Fruit fly (Drosophila melanogaster) whole organism, embryonic: ENCODE results near the gene MsrA.

Source experiments
- Adf1 ChIP-seq: fragments of 200-800 bp; sonication (Bioruptor generic); IDR thresholded peaks from 2 replicates; pipeline ENCODE4 v1.3.6; 2022; ENCODE audit warnings: missing biosample characterization, missing genetic modification characterization
- C15 ChIP-seq: fragments of 200-800 bp; sonication (Bioruptor generic); IDR thresholded peaks from 3 replicates; pipeline ENCODE4 v1.3.6; 2022; ENCODE audit warnings: missing biosample characterization, missing genetic modification characterization
- CG11093 ChIP-seq: fragments of 200-800 bp; sonication (Bioruptor generic); IDR thresholded peaks from 3 replicates; pipeline ENCODE4 v1.3.6; 2022; ENCODE audit warnings: missing biosample characterization, missing genetic modification characterization
- CG11504 ChIP-seq: fragments of 200-800 bp; sonication (Bioruptor generic); optimal IDR thresholded peaks from 3 replicates; lab custom pipeline; 2019; ENCODE audit warnings: missing biosample characterization, mild to moderate bottlenecking, missing genetic modification characterization, moderate library complexity
- CG12236 ChIP-seq: fragments of 200-800 bp; sonication (Bioruptor generic); optimal IDR thresholded peaks from 2 replicates; lab custom pipeline; 2016; ENCODE audit warnings: missing biosample characterization, missing genetic modification characterization
- CG17328 ChIP-seq: fragments of 200-800 bp; sonication (Bioruptor generic); IDR thresholded peaks from 2 replicates; pipeline ENCODE4 v1.3.6; 2022; ENCODE audit warnings: missing biosample characterization, missing genetic modification characterization
- CG2202 ChIP-seq: fragments of 200-800 bp; sonication (Bioruptor generic); optimal IDR thresholded peaks from 2 replicates; lab custom pipeline; 2018; ENCODE audit warnings: missing biosample characterization, mild to moderate bottlenecking, missing genetic modification characterization
- CG30403 ChIP-seq: fragments of 200-800 bp; sonication (Bioruptor generic); optimal IDR thresholded peaks from 3 replicates; lab custom pipeline; 2016; ENCODE audit warnings: missing biosample characterization, missing genetic modification characterization
- CG3065 ChIP-seq: fragments of 200-800 bp; sonication (Bioruptor generic); optimal IDR thresholded peaks from 2 replicates; lab custom pipeline; 2016; ENCODE audit warnings: missing biosample characterization, missing genetic modification characterization
- CG31365 ChIP-seq: fragments of 200-800 bp; sonication (Bioruptor generic); optimal IDR thresholded peaks from 2 replicates; lab custom pipeline; 2018; ENCODE audit warnings: missing biosample characterization, mild to moderate bottlenecking, missing genetic modification characterization
- CG3995 ChIP-seq: fragments of 200-800 bp; sonication (Bioruptor generic); optimal IDR thresholded peaks from 3 replicates; lab custom pipeline; 2016; ENCODE audit warnings: missing biosample characterization, missing genetic modification characterization
- CG6175 ChIP-seq: fragments of 200-800 bp; sonication (Bioruptor generic); IDR thresholded peaks from 3 replicates; pipeline ENCODE4 v1.3.6; 2022; ENCODE audit warnings: missing biosample characterization, missing genetic modification characterization
- CG6765 ChIP-seq: fragments of 200-800 bp; sonication (Bioruptor generic); optimal IDR thresholded peaks from 3 replicates; lab custom pipeline; 2017; ENCODE audit warnings: missing biosample characterization, mild to moderate bottlenecking, missing genetic modification characterization
- CG7745 ChIP-seq: fragments of 200-800 bp; sonication (Bioruptor generic); optimal IDR thresholded peaks from 2 replicates; lab custom pipeline; 2018; ENCODE audit warnings: missing biosample characterization, mild to moderate bottlenecking, missing genetic modification characterization, moderate library complexity
- CG7928 ChIP-seq: fragments of 200-800 bp; sonication (Bioruptor generic); optimal IDR thresholded peaks from 2 replicates; lab custom pipeline; 2017; ENCODE audit warnings: missing biosample characterization, mild to moderate bottlenecking, missing genetic modification characterization
- CG9797 ChIP-seq: fragments of 200-800 bp; sonication (Bioruptor generic); optimal IDR thresholded peaks from 3 replicates; lab custom pipeline; 2018; ENCODE audit warnings: missing biosample characterization, mild to moderate bottlenecking, missing genetic modification characterization
- CG9876 ChIP-seq: fragments of 200-800 bp; sonication (Bioruptor generic); optimal IDR thresholded peaks from 2 replicates; lab custom pipeline; 2016; ENCODE audit warnings: missing biosample characterization, missing genetic modification characterization
- Ets97D ChIP-seq: fragments of 200-800 bp; sonication (Bioruptor generic); optimal IDR thresholded peaks from 3 replicates; lab custom pipeline; 2016; ENCODE audit warnings: missing biosample characterization, missing genetic modification characterization
- GATAe ChIP-seq: fragments of 200-800 bp; sonication (Bioruptor generic); conservative IDR thresholded peaks from 2 replicates; pipeline ENCODE4 v1.3.6; 2022; ENCODE audit warnings: missing biosample characterization, missing genetic modification characterization
- Hr3 ChIP-seq: fragments of 200-800 bp; sonication (Bioruptor generic); optimal IDR thresholded peaks from 3 replicates; lab custom pipeline; 2016; ENCODE audit warnings: missing biosample characterization, missing genetic modification characterization
- Hr51 ChIP-seq, 2 experiments: fragments of 200-800 bp; sonication (Bioruptor generic); optimal IDR thresholded peaks; 2 replicates in 1 of 2; 3 replicates in 1 of 2; lab custom pipeline; 2016 to 2018; ENCODE audit warnings: missing biosample characterization in 2 of 2, missing genetic modification characterization in 2 of 2, mild to moderate bottlenecking in 1 of 2, moderate library complexity in 1 of 2
- Hsf ChIP-seq: fragments of 200-800 bp; sonication (Bioruptor generic); optimal IDR thresholded peaks from 3 replicates; lab custom pipeline; 2016; ENCODE audit warnings: missing biosample characterization, missing genetic modification characterization
- Lpt ChIP-seq: fragments of >200 bp; optimal IDR thresholded peaks from 2 replicates; lab custom pipeline; 2018; ENCODE audit warnings: missing biosample characterization, missing genetic modification characterization
- Ptx1 ChIP-seq: fragments of 200-800 bp; sonication (Bioruptor generic); IDR thresholded peaks from 2 replicates; pipeline ENCODE4 v1.3.6; 2022; ENCODE audit warnings: missing biosample characterization, missing genetic modification characterization
- Rfx ChIP-seq: fragments of 200-800 bp; sonication (Bioruptor generic); IDR thresholded peaks from 2 replicates; pipeline ENCODE4 v1.3.6; 2022; ENCODE audit warnings: missing biosample characterization, missing genetic modification characterization
- Taf1 ChIP-seq: fragments of 200-800 bp; sonication (Bioruptor generic); IDR thresholded peaks from 2 replicates; pipeline ENCODE4 v1.3.6; 2022; ENCODE audit warnings: missing biosample characterization, missing genetic modification characterization
- Usf ChIP-seq: fragments of 200-800 bp; sonication (Bioruptor generic); optimal IDR thresholded peaks from 2 replicates; lab custom pipeline; 2017; ENCODE audit warnings: missing genotype, missing biosample characterization, missing genetic modification characterization
- ab ChIP-seq: fragments of 200-800 bp; sonication (Bioruptor generic); optimal IDR thresholded peaks from 2 replicates; lab custom pipeline; 2016; ENCODE audit warnings: missing biosample characterization, missing genetic modification characterization
- abd-A ChIP-seq: fragments of 200-800 bp; sonication (Bioruptor generic); optimal IDR thresholded peaks from 3 replicates; lab custom pipeline; 2019; ENCODE audit warnings: missing biosample characterization, mild to moderate bottlenecking, missing genetic modification characterization, moderate library complexity
- ash1 ChIP-seq: fragments of 200-800 bp; sonication (Bioruptor generic); optimal IDR thresholded peaks from 2 replicates; lab custom pipeline; 2018; ENCODE audit warnings: missing biosample characterization, mild to moderate bottlenecking, missing genetic modification characterization
- caup ChIP-seq: fragments of 200-800 bp; sonication (Bioruptor generic); optimal IDR thresholded peaks from 3 replicates; lab custom pipeline; 2017; ENCODE audit warnings: missing biosample characterization, mild to moderate bottlenecking, missing genetic modification characterization, moderate library complexity; ENCODE audit not compliant: severe bottlenecking
- chif ChIP-seq, 2 experiments: fragments of 200-800 bp; sonication (Bioruptor generic); optimal IDR thresholded peaks; 3 replicates each; lab custom pipeline; 2016; ENCODE audit warnings: missing biosample characterization in 2 of 2, missing genetic modification characterization in 2 of 2
- ci ChIP-seq: fragments of 200-800 bp; sonication (Bioruptor generic); IDR thresholded peaks from 3 replicates; pipeline ENCODE4 v1.3.6; 2022; ENCODE audit warnings: missing biosample characterization, missing genetic modification characterization
- disco-r ChIP-seq: fragments of 200-800 bp; sonication (Bioruptor generic); optimal IDR thresholded peaks from 2 replicates; lab custom pipeline; 2016; ENCODE audit warnings: missing biosample characterization, missing genetic modification characterization
- dmrt11E ChIP-seq: fragments of 200-800 bp; sonication (Bioruptor generic); optimal IDR thresholded peaks from 3 replicates; lab custom pipeline; 2018; ENCODE audit warnings: missing biosample characterization, mild to moderate bottlenecking, missing genetic modification characterization, moderate library complexity
- dysf ChIP-seq: fragments of 200-800 bp; sonication (Bioruptor generic); IDR thresholded peaks from 3 replicates; pipeline ENCODE4 v1.3.6; 2022; ENCODE audit warnings: missing biosample characterization, missing genetic modification characterization
- ewg ChIP-seq: fragments of 200-800 bp; sonication (Bioruptor generic); optimal IDR thresholded peaks from 3 replicates; lab custom pipeline; 2017; ENCODE audit warnings: mild to moderate bottlenecking, missing biosample characterization, missing genetic modification reagents, missing genetic modification characterization
- gce ChIP-seq: fragments of 200-800 bp; sonication (Bioruptor generic); IDR thresholded peaks from 3 replicates; pipeline ENCODE4 v1.3.6; 2022; ENCODE audit warnings: missing biosample characterization, missing genetic modification characterization
- gcm2 ChIP-seq: fragments of 200-800 bp; sonication (Bioruptor generic); optimal IDR thresholded peaks from 2 replicates; lab custom pipeline; 2016; ENCODE audit warnings: missing biosample characterization, missing genetic modification characterization
- kay ChIP-seq: fragments of 200-800 bp; sonication (Bioruptor generic); optimal IDR thresholded peaks from 2 replicates; lab custom pipeline; 2016; ENCODE audit warnings: missing biosample characterization, missing genetic modification characterization
- kni ChIP-seq: fragments of 200-800 bp; sonication (Bioruptor generic); optimal IDR thresholded peaks from 3 replicates; lab custom pipeline; 2017; ENCODE audit warnings: mild to moderate bottlenecking, missing biosample characterization, missing genetic modification reagents, missing genetic modification characterization
- mam ChIP-seq: fragments of 200-800 bp; sonication (Bioruptor generic); optimal IDR thresholded peaks from 3 replicates; lab custom pipeline; 2016; ENCODE audit warnings: missing biosample characterization, missing genetic modification characterization
- mld ChIP-seq: fragments of 200-800 bp; sonication (Bioruptor generic); IDR thresholded peaks from 3 replicates; pipeline ENCODE4 v1.3.6; 2022; ENCODE audit warnings: missing biosample characterization, missing genetic modification characterization; ENCODE audit not compliant: partially characterized antibody
- nau ChIP-seq: fragments of 200-800 bp; sonication (Bioruptor generic); optimal IDR thresholded peaks from 3 replicates; lab custom pipeline; 2017; ENCODE audit warnings: missing biosample characterization, mild to moderate bottlenecking, missing genetic modification characterization, missing genetic modification reagents
- pzg ChIP-seq: fragments of 200-800 bp; sonication (Bioruptor generic); optimal IDR thresholded peaks from 3 replicates; lab custom pipeline; 2018; ENCODE audit warnings: missing biosample characterization, mild to moderate bottlenecking, missing genetic modification characterization, moderate library complexity
- sim ChIP-seq: fragments of 200-800 bp; sonication (Bioruptor generic); IDR thresholded peaks from 2 replicates; pipeline ENCODE4 v1.3.6; 2022; ENCODE audit warnings: missing biosample characterization, missing genetic modification characterization
- so ChIP-seq: fragments of 200-800 bp; sonication (Bioruptor generic); IDR thresholded peaks from 3 replicates; pipeline ENCODE4 v1.3.6; 2022; ENCODE audit warnings: missing biosample characterization, missing genetic modification characterization
- ssp ChIP-seq: fragments of 200-800 bp; sonication (Bioruptor generic); IDR thresholded peaks from 2 replicates; pipeline ENCODE4 v1.3.6; 2022; ENCODE audit warnings: missing biosample characterization, missing genetic modification characterization
- tin ChIP-seq: fragments of 200-800 bp; sonication (Bioruptor generic); optimal IDR thresholded peaks from 3 replicates; lab custom pipeline; 2016; ENCODE audit warnings: missing biosample characterization, missing genetic modification characterization
- tll ChIP-seq, 2 experiments: fragments of 200-800 bp in 1 of 2; fragments of >200 bp in 1 of 2; sonication (Bioruptor generic) in 1 of 2; optimal IDR thresholded peaks; 2 replicates each; lab custom pipeline; 2017 to 2019; ENCODE audit warnings: missing biosample characterization in 2 of 2, missing genetic modification characterization in 2 of 2, mild to moderate bottlenecking in 1 of 2, moderate library complexity in 1 of 2
- tna ChIP-seq: fragments of 200-800 bp; sonication (Bioruptor generic); IDR thresholded peaks from 2 replicates; pipeline ENCODE4 v1.3.6; 2022; ENCODE audit warnings: missing biosample characterization, missing genetic modification characterization; ENCODE audit not compliant: partially characterized antibody
- tx ChIP-seq: fragments of 200-800 bp; sonication (Bioruptor generic); optimal IDR thresholded peaks from 2 replicates; lab custom pipeline; 2016; ENCODE audit warnings: missing biosample characterization, missing genetic modification characterization

The MsrA gene

DNA sequence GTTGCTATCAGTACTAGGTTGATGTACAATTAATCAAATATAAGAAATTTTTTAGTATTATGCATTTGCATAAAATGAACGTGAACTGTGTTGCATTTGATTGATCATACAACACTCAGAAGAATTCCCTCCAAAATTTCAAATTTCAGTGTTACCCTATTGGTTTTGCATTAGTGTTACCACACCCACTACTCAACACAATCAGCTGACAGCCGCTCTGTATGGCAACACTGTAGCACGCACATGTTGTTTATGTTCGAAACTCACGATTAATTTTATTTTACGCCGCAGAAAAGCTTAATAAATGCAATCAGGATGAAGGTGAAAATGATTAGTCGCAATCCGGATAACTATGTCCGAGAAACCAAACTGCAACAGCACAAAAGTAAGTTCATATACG, 12.1 kb upstream of the MsrA start, which contains the start of gene CG7275 (continued):
- TF ChIP-seq CG3065 (GFP tag; lab: Kevin White, UChicago) (no peak), ssp (GFP tag; lab: Robert Waterston, UW) (no peak), Rfx (GFP tag; lab: Robert Waterston, UW) (no peak), ci (GFP tag; lab: Robert Waterston, UW) (peak; percentile 42; the same call in 1 of the 3 replicates), mam (GFP tag; lab: Kevin White, UChicago) (no peak), Lpt (GFP tag; lab: Kevin White, UChicago) (no peak), Ptx1 (no peak), kni (GFP tag; lab: Kevin White, UChicago) (no peak), ewg (GFP tag; lab: Kevin White, UChicago) (no peak), CG2202 (no peak), Taf1 (GFP tag; lab: Robert Waterston, UW) (no peak), sim (GFP tag; lab: Robert Waterston, UW) (no peak), ash1 (GFP tag; lab: Kevin White, UChicago) (no peak), CG6765 (GFP tag; lab: Kevin White, UChicago) (no peak), Ets97D (GFP tag; lab: Kevin White, UChicago) (peak; percentile 75), mld (no peak), CG7745 (tag; lab: Kevin White, UChicago) (no peak), dysf (GFP tag; lab: Robert Waterston, UW) (no peak), tna (GFP tag; lab: Robert Waterston, UW) (no peak), CG9876 (GFP tag; lab: Kevin White, UChicago) (no peak), tin (GFP tag; lab: Kevin White, UChicago) (no peak), C15 (GFP tag; lab: Robert Waterston, UW) (no peak), chif (GFP tag; optimal IDR thresholded peaks at IDR 0.05; lab: Kevin White, UChicago) (no peak), GATAe (GFP tag; lab: Robert Waterston, UW) (no peak), CG9797 (peak; percentile 9), nau (peak; percentile 7), CG11504 (tag; lab: Kevin White, UChicago) (no peak), ab (no peak), CG30403 (GFP tag; lab: Kevin White, UChicago) (no peak), Usf (no peak), CG6175 (GFP tag; lab: Robert Waterston, UW) (no peak), so (GFP tag; lab: Robert Waterston, UW) (no peak), gcm2 (no peak), pzg (GFP tag; lab: Kevin White, UChicago) (peak; percentile 92), Hr3 (no peak), Hr51 (GFP tag; optimal IDR thresholded peaks at IDR 0.05; lab: Kevin White, UChicago) (no peak), CG7928 (GFP tag; lab: Kevin White, UChicago) (no peak), gce (GFP tag; lab: Robert Waterston, UW) (no peak), CG3995 (GFP tag; lab: Kevin White, UChicago) (no peak), abd-A (tag; lab: Kevin White, UChicago) (no peak), disco-r (GFP tag; lab: Kevin White, UChicago) (no peak), tx (GFP tag; lab: Kevin White, UChicago) (no peak), CG12236 (no peak), caup (GFP tag; lab: Kevin White, UChicago) (peak; percentile 39), Adf1 (GFP tag; lab: Robert Waterston, UW) (no peak), CG17328 (no peak), Hsf (GFP tag; lab: Kevin White, UChicago) (no peak), tll (GFP tag; optimal IDR thresholded peaks at IDR 0.05; lab: Kevin White, UChicago) (no peak), CG11093 (GFP tag; lab: Robert Waterston, UW) (no peak), dmrt11E (tag; lab: Kevin White, UChicago) (no peak), kay (GFP tag; lab: Kevin White, UChicago) (no peak), CG31365 (tag; lab: Kevin White, UChicago) (no peak)
